Worm (Caenorhabditis elegans): ENCODE data around the gene F28E10.1.

ce11 chrIV:4599352-4600004 is 30.8 kb downstream of the F28E10.1 start, which contains the start of gene F19C7.2:
- TF ChIP-seq tab-1 (GFP tag; IDR thresholded peaks at IDR 0.05) (no peak), med-1 (GFP tag; optimal IDR thresholded peaks at IDR 0.05; ENCODE audit: insufficient read depth) (no peak), flt-1 (GFP tag; IDR thresholded peaks at IDR 0.05) (no peak), cog-1 (tag; optimal IDR thresholded peaks at IDR 0.05) (no peak), ztf-29 (GFP tag; IDR thresholded peaks at IDR 0.05) (no peak)
